Worm (Caenorhabditis elegans) whole organism, L4 larva: ENCODE data around the gene srh-22.

Experiments
- D1046.2 ChIP-seq: fragments of 200-800 bp; sonication (Bioruptor generic); IDR thresholded peaks from 2 replicates; pipeline ENCODE4 v1.3.6; 2022; ENCODE audit warnings: missing genetic modification characterization, missing compliant biosample characterization
- F26F4.8 ChIP-seq: fragments of 200-800 bp; sonication (Bioruptor generic); conservative IDR thresholded peaks from 2 replicates; pipeline ENCODE4 v1.3.6; 2022; ENCODE audit warnings: missing genetic modification characterization, missing compliant biosample characterization
- F49E8.2 ChIP-seq: sonication (generic microtip); optimal IDR thresholded peaks from 2 replicates; lab custom pipeline; 2016; ENCODE audit warnings: missing compliant biosample characterization, mild to moderate bottlenecking, missing genetic modification characterization, borderline replicate concordance
- T20F7.1 ChIP-seq: fragments of 200-800 bp; sonication (Bioruptor generic); optimal IDR thresholded peaks from 2 replicates; lab custom pipeline; 2018; ENCODE audit warnings: mild to moderate bottlenecking, missing genetic modification characterization, missing compliant biosample characterization
- Y75B8A.6 ChIP-seq: fragments of 200-800 bp; sonication (Bioruptor generic); IDR thresholded peaks from 2 replicates; pipeline ENCODE4 v1.3.6; 2022; ENCODE audit warnings: missing genetic modification reagents, missing genetic modification characterization, missing compliant biosample characterization
- aha-1 ChIP-seq: fragments of 150-350 bp; peaks from one replicate; lab custom pipeline; 2014; ENCODE audit warnings: missing biosample characterization, missing genetic modification characterization
- arid-1 ChIP-seq: fragments of 200-800 bp; sonication (Bioruptor generic); conservative IDR thresholded peaks from 2 replicates; pipeline ENCODE4 v1.3.6; 2022; ENCODE audit warnings: missing genetic modification reagents, missing genetic modification characterization, missing compliant biosample characterization
- attf-4 ChIP-seq: sonication (generic microtip); optimal IDR thresholded peaks from 3 replicates; lab custom pipeline; 2017; ENCODE audit warnings: missing biosample characterization, missing genetic modification characterization
- ceh-20 ChIP-seq: fragments of 200-800 bp; sonication (Bioruptor generic); IDR thresholded peaks from 2 replicates; pipeline ENCODE4 v1.3.6; 2022; ENCODE audit warnings: missing genetic modification reagents, missing genetic modification characterization, missing compliant biosample characterization
- ces-1 ChIP-seq: fragments of 150-350 bp; sonication (generic microtip); optimal IDR thresholded peaks from 4 replicates; lab custom pipeline; 2014; ENCODE audit warnings: missing biosample characterization, missing genetic modification reagents, missing genetic modification characterization
- cey-2 ChIP-seq: sonication (generic microtip); optimal IDR thresholded peaks from 3 replicates; lab custom pipeline; 2017; ENCODE audit warnings: missing genetic modification characterization, mild to moderate bottlenecking, missing compliant biosample characterization, antibody characterized with exemption, borderline replicate concordance; ENCODE audit not compliant: insufficient read depth
- daf-16 ChIP-seq, 3 experiments: sonication (generic microtip); optimal IDR thresholded peaks; 2 replicates each; lab custom pipeline; 2016 to 2017; ENCODE audit warnings: missing genetic modification characterization in 3 of 3, missing genetic modification reagents in 3 of 3, mild to moderate bottlenecking in 2 of 3, missing compliant biosample characterization in 2 of 3, missing biosample characterization in 1 of 3, moderate library complexity in 1 of 3
- daf-19 ChIP-seq: fragments of 200-800 bp; sonication (Bioruptor generic); conservative IDR thresholded peaks from 2 replicates; pipeline ENCODE4 v1.3.6; 2022; ENCODE audit warnings: missing genetic modification characterization, missing compliant biosample characterization
- dmd-6 ChIP-seq: fragments of 200-800 bp; sonication (Bioruptor generic); IDR thresholded peaks from 2 replicates; pipeline ENCODE4 v1.3.6; 2022; ENCODE audit warnings: missing genetic modification reagents, missing genetic modification characterization, missing compliant biosample characterization
- dmd-8 ChIP-seq: fragments of 200-800 bp; sonication (Bioruptor generic); IDR thresholded peaks from 2 replicates; pipeline ENCODE4 v1.3.6; 2022; ENCODE audit warnings: missing genetic modification characterization, missing compliant biosample characterization
- egl-27 ChIP-seq: sonication (generic microtip); optimal IDR thresholded peaks from 3 replicates; lab custom pipeline; 2017; ENCODE audit warnings: missing biosample characterization, missing genetic modification reagents, missing genetic modification characterization
- egl-43 ChIP-seq: fragments of 200-800 bp; sonication (Bioruptor generic); IDR thresholded peaks from 2 replicates; pipeline ENCODE4 v1.3.6; 2022; ENCODE audit warnings: missing genetic modification reagents, missing genetic modification characterization, missing compliant biosample characterization
- hlh-11 ChIP-seq: fragments of 200-800 bp; sonication (Bioruptor generic); optimal IDR thresholded peaks from 2 replicates; lab custom pipeline; 2018; ENCODE audit warnings: mild to moderate bottlenecking, missing genetic modification characterization, missing compliant biosample characterization
- hlh-30 ChIP-seq: sonication (generic microtip); optimal IDR thresholded peaks from 2 replicates; lab custom pipeline; 2017; ENCODE audit warnings: antibody characterized with exemption, mild to moderate bottlenecking, missing genetic modification characterization, missing compliant biosample characterization; ENCODE audit not compliant: insufficient read depth
- lin-38 ChIP-seq: fragments of 200-800 bp; sonication (Bioruptor generic); IDR thresholded peaks from 2 replicates; pipeline ENCODE4 v1.3.6; 2022; ENCODE audit warnings: missing genetic modification reagents, missing genetic modification characterization, missing compliant biosample characterization
- lsy-2 ChIP-seq, 2 experiments: fragments of 150-350 bp in 1 of 2; sonication (generic microtip) in 1 of 2; optimal IDR thresholded peaks; 2 replicates each; lab custom pipeline; 2014 to 2017; ENCODE audit warnings: missing biosample characterization in 2 of 2, missing genetic modification characterization in 2 of 2
- mdl-1 ChIP-seq, 2 experiments: fragments of 150-350 bp in 1 of 2; sonication (generic microtip) in 1 of 2; optimal IDR thresholded peaks; 2 replicates each; lab custom pipeline; 2014 to 2017; ENCODE audit warnings: missing biosample characterization in 2 of 2, missing genetic modification characterization in 2 of 2
- mep-1 ChIP-seq: fragments of 150-350 bp; sonication (generic microtip); optimal IDR thresholded peaks from 3 replicates; lab custom pipeline; 2014; ENCODE audit warnings: missing biosample characterization, missing genetic modification characterization
- mes-2 ChIP-seq: sonication (generic microtip); optimal IDR thresholded peaks from 2 replicates; lab custom pipeline; 2016; ENCODE audit warnings: missing genotype, mild to moderate bottlenecking, missing genetic modification characterization, missing compliant biosample characterization; ENCODE audit not compliant: poor library complexity, severe bottlenecking
- mxl-3 ChIP-seq: fragments of 200-800 bp; sonication (Bioruptor generic); optimal IDR thresholded peaks from 2 replicates; lab custom pipeline; 2018; ENCODE audit warnings: mild to moderate bottlenecking, missing genetic modification characterization, missing compliant biosample characterization
- nhr-102 ChIP-seq: sonication (generic microtip); optimal IDR thresholded peaks from 2 replicates; lab custom pipeline; 2016; ENCODE audit warnings: mild to moderate bottlenecking, missing genetic modification characterization, moderate library complexity, missing compliant biosample characterization
- nhr-25 ChIP-seq: sonication (generic microtip); optimal IDR thresholded peaks from 2 replicates; lab custom pipeline; 2017; ENCODE audit warnings: missing genetic modification characterization, mild to moderate bottlenecking, missing compliant biosample characterization, antibody characterized with exemption, moderate library complexity, borderline replicate concordance; ENCODE audit not compliant: insufficient read depth
- nhr-28 ChIP-seq: fragments of 150-350 bp; optimal IDR thresholded peaks from 2 replicates; lab custom pipeline; 2014; ENCODE audit warnings: missing biosample characterization, missing genetic modification characterization
- nhr-41 ChIP-seq: fragments of 200-800 bp; sonication (Bioruptor generic); IDR thresholded peaks from 2 replicates; pipeline ENCODE4 v1.3.6; 2022; ENCODE audit warnings: missing genetic modification reagents, missing genetic modification characterization, missing compliant biosample characterization
- nhr-48 ChIP-seq: sonication (generic microtip); optimal IDR thresholded peaks from 2 replicates; lab custom pipeline; 2016; ENCODE audit warnings: mild to moderate bottlenecking, missing genetic modification characterization, missing compliant biosample characterization
- nhr-6 ChIP-seq: fragments of 150-350 bp; optimal IDR thresholded peaks from 2 replicates; lab custom pipeline; 2014; ENCODE audit warnings: missing biosample characterization, missing genetic modification characterization
- nhr-77 ChIP-seq: fragments of 150-350 bp; optimal IDR thresholded peaks from 2 replicates; lab custom pipeline; 2014; ENCODE audit warnings: missing biosample characterization, missing genetic modification characterization
- pha-4 ChIP-seq, 2 experiments: fragments of 150-350 bp in 1 of 2; fragments of 200-800 bp in 1 of 2; sonication (Bioruptor generic) in 1 of 2; IDR thresholded peaks in 1 of 2; optimal IDR thresholded peaks in 1 of 2; 2 replicates each; pipeline versions ENCODE4 v1.3.6 to Lab custom; 2014 to 2022; ENCODE audit warnings: missing genetic modification characterization in 2 of 2, missing genetic modification reagents in 2 of 2, missing biosample characterization in 1 of 2, missing compliant biosample characterization in 1 of 2
- php-3 ChIP-seq: fragments of 200-800 bp; sonication (Bioruptor generic); IDR thresholded peaks from 2 replicates; pipeline ENCODE4 v1.3.6; 2022; ENCODE audit warnings: missing genetic modification reagents, missing genetic modification characterization, missing compliant biosample characterization
- pqm-1 ChIP-seq: sonication (generic microtip); optimal IDR thresholded peaks from 2 replicates; lab custom pipeline; 2017; ENCODE audit warnings: missing biosample characterization, missing genetic modification characterization
- rbr-2 ChIP-seq: sonication (generic microtip); optimal IDR thresholded peaks from 2 replicates; lab custom pipeline; 2016; ENCODE audit warnings: missing genotype, missing genetic modification characterization, missing compliant biosample characterization
- set-16 ChIP-seq: fragments of 200-800 bp; sonication (Bioruptor generic); IDR thresholded peaks from 2 replicates; pipeline ENCODE4 v1.3.6; 2022; ENCODE audit warnings: missing genetic modification reagents, missing genetic modification characterization, missing compliant biosample characterization
- spr-1 ChIP-seq: sonication (generic microtip); optimal IDR thresholded peaks from 2 replicates; lab custom pipeline; 2016; ENCODE audit warnings: mild to moderate bottlenecking, missing genetic modification characterization, missing compliant biosample characterization
- unc-62 ChIP-seq, 3 experiments: fragments of 150-350 bp in 1 of 3; sonication (generic microtip); optimal IDR thresholded peaks in 2 of 3; peaks in 1 of 3; 1 replicate in 1 of 3; 2 replicates in 2 of 3; lab custom pipeline; 2014 to 2017; ENCODE audit warnings: missing biosample characterization in 3 of 3, missing genetic modification characterization in 3 of 3, missing genetic modification reagents in 3 of 3, missing genotype in 1 of 3
- zfp-3 ChIP-seq: fragments of 200-800 bp; sonication (Bioruptor generic); conservative IDR thresholded peaks from 2 replicates; pipeline ENCODE4 v1.3.6; 2022; ENCODE audit warnings: missing genetic modification reagents, missing genetic modification characterization, missing compliant biosample characterization
- ztf-7 ChIP-seq: fragments of 150-350 bp; optimal IDR thresholded peaks from 2 replicates; lab custom pipeline; 2014; ENCODE audit warnings: missing biosample characterization, missing genetic modification characterization

srh-22 gene

ce11 chrV:4963606-4964005, 41.5 kb downstream of the srh-22 start:
- no peak for TF ChIP-seq aha-1 (tag; lab: Kevin White, UChicago)
- no peak for TF ChIP-seq egl-27 (tag; lab: Kevin White, UChicago)
- TF ChIP-seq zfp-3 = no peak
- TF ChIP-seq nhr-48 (tag; lab: Kevin White, UChicago) = no peak
- TF ChIP-seq daf-16 (GFP tag; optimal IDR thresholded peaks at IDR 0.05; lab: Kevin White, UChicago) = no peak
- TF ChIP-seq daf-16 (tag; optimal IDR thresholded peaks at IDR 0.05; lab: Kevin White, UChicago) = no peak
- TF ChIP-seq spr-1 = no peak
- no peak for TF ChIP-seq ztf-7 (tag; lab: Kevin White, UChicago)
- no peak for TF ChIP-seq php-3
- no peak for TF ChIP-seq hlh-30 (tag; lab: Kevin White, UChicago)
- peak; percentile 36; the same call in 1 of the 2 replicates for TF ChIP-seq lin-38
- no peak for TF ChIP-seq Y75B8A.6 (GFP tag; lab: Robert Waterston, UW)
- peak; percentile 76 for TF ChIP-seq F49E8.2 (tag; lab: Kevin White, UChicago)
- TF ChIP-seq D1046.2 (GFP tag; lab: Robert Waterston, UW) = no peak
- no peak for TF ChIP-seq rbr-2 (tag; lab: Kevin White, UChicago)
- TF ChIP-seq F26F4.8 (GFP tag; lab: Robert Waterston, UW) = no peak

- TF ChIP-seq dmd-8 (peak; percentile 49; the same call in 1 of the 2 replicates), arid-1 (GFP tag; lab: Robert Waterston, UW) (no peak), egl-43 (GFP tag; lab: Robert Waterston, UW) (peak; percentile 31; the same call in 1 of the 2 replicates), egl-27 (tag; lab: Kevin White, UChicago) (no peak), aha-1 (tag; lab: Kevin White, UChicago) (no peak), attf-4 (tag; lab: Kevin White, UChicago) (no peak), nhr-25 (tag; lab: Kevin White, UChicago) (no peak), ceh-20 (GFP tag; lab: Robert Waterston, UW) (no peak), set-16 (peak; percentile 63), rbr-2 (tag; lab: Kevin White, UChicago) (peak; percentile 0), mdl-1 (tag; optimal IDR thresholded peaks at IDR 0.05; lab: Kevin White, UChicago) (no peak)
These were observed 42.0 kb downstream of the srh-22 start for ce11 chrV:4964020-4964635.

ce11 chrV:4964671-4965420, 42.7 kb downstream of the srh-22 start:
- TF ChIP-seq ces-1 = no peak
- peak; percentile 26 for TF ChIP-seq T20F7.1 (GFP tag; lab: Kevin White, UChicago)
- TF ChIP-seq pha-4 (GFP tag; IDR thresholded peaks at IDR 0.05; lab: Robert Waterston, UW) = no peak
- TF ChIP-seq pha-4 (tag; optimal IDR thresholded peaks at IDR 0.05; lab: Kevin White, UChicago) = peak; percentile 75
- no peak for TF ChIP-seq mxl-3
- TF ChIP-seq nhr-28 (tag; lab: Kevin White, UChicago) = peak; percentile 18
- TF ChIP-seq lsy-2 (tag; optimal IDR thresholded peaks at IDR 0.05; lab: Kevin White, UChicago) = peak in 1 of 2 experiments; percentile 18
- TF ChIP-seq mep-1 = peak; percentile 10
- no peak for TF ChIP-seq daf-19 (GFP tag; lab: Robert Waterston, UW)
- peak; percentile 36 for TF ChIP-seq cey-2 (tag; lab: Kevin White, UChicago)
- TF ChIP-seq nhr-102 (tag; lab: Kevin White, UChicago) = no peak
- peak; percentile 34; the same call in 1 of the 2 replicates for TF ChIP-seq dmd-6 (GFP tag; lab: Robert Waterston, UW)
- TF ChIP-seq nhr-6 (tag; lab: Kevin White, UChicago) = peak; percentile 58
- TF ChIP-seq D1046.2 (GFP tag; lab: Robert Waterston, UW) = no peak
- TF ChIP-seq nhr-41 (GFP tag; lab: Robert Waterston, UW) = peak; percentile 70; the same call in 1 of the 2 replicates
- TF ChIP-seq daf-16 (GFP tag; optimal IDR thresholded peaks at IDR 0.05; lab: Kevin White, UChicago) = peak in 1 of 2 experiments; percentile 88
- TF ChIP-seq daf-16 (tag; optimal IDR thresholded peaks at IDR 0.05; lab: Kevin White, UChicago) = peak; percentile 94
- TF ChIP-seq unc-62 (GFP tag; optimal IDR thresholded peaks at IDR 0.05 in 1 of 2; lab: Kevin White, UChicago) = no peak
- TF ChIP-seq unc-62 (tag; optimal IDR thresholded peaks at IDR 0.05; lab: Kevin White, UChicago) = no peak
- peak; percentile 33 for TF ChIP-seq hlh-11
- peak; percentile 84 for TF ChIP-seq pqm-1 (tag; lab: Kevin White, UChicago)
- TF ChIP-seq nhr-77 = peak; percentile 29
- peak; percentile 42 for TF ChIP-seq mes-2 (tag; lab: Kevin White, UChicago)
